Fruit fly (Drosophila melanogaster) whole organism, embryonic: Measurements from ENCODE around the gene unc-119.
A peak's percentile ranks its signal among the peaks of the same experiment; 100 is the strongest.

Experiments used
- Atf-2 ChIP-seq: fragments of 200-800 bp; sonication (Bioruptor generic); optimal IDR thresholded peaks from 2 replicates; lab custom pipeline; 2016; ENCODE audit warnings: missing biosample characterization, missing genetic modification characterization
- BEAF-32 ChIP-seq: fragments of 200-800 bp; sonication (Bioruptor generic); optimal IDR thresholded peaks from 3 replicates; lab custom pipeline; 2017; ENCODE audit warnings: missing biosample characterization, missing genetic modification characterization, mild to moderate bottlenecking, moderate library complexity, missing genetic modification reagents
- CG10147 ChIP-seq: fragments of 200-800 bp; sonication (Bioruptor generic); optimal IDR thresholded peaks from 2 replicates; lab custom pipeline; 2019; ENCODE audit warnings: missing biosample characterization, mild to moderate bottlenecking, missing genetic modification characterization, moderate library complexity
- CG10979 ChIP-seq: fragments of 200-800 bp; sonication (Bioruptor generic); optimal IDR thresholded peaks from 2 replicates; lab custom pipeline; 2018; ENCODE audit warnings: missing biosample characterization, mild to moderate bottlenecking, missing genetic modification characterization, moderate library complexity
- CG11398 ChIP-seq: fragments of 200-800 bp; sonication (Bioruptor generic); optimal IDR thresholded peaks from 2 replicates; lab custom pipeline; 2016; ENCODE audit warnings: missing biosample characterization, missing genetic modification characterization
- CG1233 ChIP-seq: fragments of 200-800 bp; sonication (Bioruptor generic); optimal IDR thresholded peaks from 4 replicates; lab custom pipeline; 2018; ENCODE audit warnings: missing biosample characterization, mild to moderate bottlenecking, missing genetic modification characterization
- CG14667 ChIP-seq: fragments of 200-800 bp; sonication (Bioruptor generic); IDR thresholded peaks from 2 replicates; pipeline ENCODE4 v1.3.6; 2022; ENCODE audit warnings: missing biosample characterization, missing genetic modification characterization
- CG14710 ChIP-seq: fragments of 200-800 bp; sonication (Bioruptor generic); optimal IDR thresholded peaks from 3 replicates; lab custom pipeline; 2019; ENCODE audit warnings: missing biosample characterization, mild to moderate bottlenecking, missing genetic modification characterization, moderate library complexity
- CG14965 ChIP-seq: fragments of 200-800 bp; sonication (Bioruptor generic); optimal IDR thresholded peaks from 2 replicates; lab custom pipeline; 2016; ENCODE audit warnings: missing biosample characterization, missing genetic modification characterization, borderline replicate concordance
- CG1529 ChIP-seq: fragments of 200-800 bp; sonication (Bioruptor generic); optimal IDR thresholded peaks from 3 replicates; lab custom pipeline; 2018; ENCODE audit warnings: missing biosample characterization, missing genetic modification characterization
- CG15514 ChIP-seq: fragments of 200-800 bp; sonication (Bioruptor generic); optimal IDR thresholded peaks from 3 replicates; lab custom pipeline; 2017; ENCODE audit warnings: missing biosample characterization, missing genetic modification characterization, mild to moderate bottlenecking, moderate library complexity, missing genetic modification reagents
- CG15696 ChIP-seq: fragments of 200-800 bp; sonication (Bioruptor generic); optimal IDR thresholded peaks from 2 replicates; lab custom pipeline; 2019; ENCODE audit warnings: missing biosample characterization, mild to moderate bottlenecking, missing genetic modification characterization, moderate library complexity
- CG17385 ChIP-seq: fragments of 200-800 bp; sonication (Bioruptor generic); optimal IDR thresholded peaks from 3 replicates; lab custom pipeline; 2018; ENCODE audit warnings: missing biosample characterization, mild to moderate bottlenecking, missing genetic modification characterization
- CG1792 ChIP-seq: fragments of 200-800 bp; sonication (Bioruptor generic); optimal IDR thresholded peaks from 2 replicates; lab custom pipeline; 2016; ENCODE audit warnings: missing biosample characterization, missing genetic modification characterization
- CG1832 ChIP-seq: fragments of 200-800 bp; sonication (Bioruptor generic); optimal IDR thresholded peaks from 2 replicates; lab custom pipeline; 2017; ENCODE audit warnings: missing biosample characterization, mild to moderate bottlenecking, missing genetic modification characterization, inconsistent platforms
- CG2875 ChIP-seq: fragments of 200-800 bp; sonication (Bioruptor generic); optimal IDR thresholded peaks from 2 replicates; lab custom pipeline; 2017; ENCODE audit warnings: missing biosample characterization, mild to moderate bottlenecking, missing genetic modification characterization, missing genetic modification reagents
- CG33557 ChIP-seq: fragments of 200-800 bp; sonication (Bioruptor generic); optimal IDR thresholded peaks from 2 replicates; lab custom pipeline; 2019; ENCODE audit warnings: missing biosample characterization, mild to moderate bottlenecking, missing genetic modification characterization, moderate library complexity
- CG3407 ChIP-seq: fragments of 200-800 bp; sonication (Bioruptor generic); optimal IDR thresholded peaks from 2 replicates; lab custom pipeline; 2018; ENCODE audit warnings: missing biosample characterization, mild to moderate bottlenecking, missing genetic modification characterization
- CG4328 ChIP-seq: fragments of 200-800 bp; sonication (Bioruptor generic); optimal IDR thresholded peaks from 3 replicates; lab custom pipeline; 2017; ENCODE audit warnings: missing biosample characterization, missing genetic modification reagents, missing genetic modification characterization
- CG4730 ChIP-seq: fragments of 200-800 bp; sonication (Bioruptor generic); IDR thresholded peaks from 2 replicates; pipeline ENCODE4 v1.3.6; 2022; ENCODE audit warnings: missing biosample characterization, missing genetic modification characterization
- CG9609 ChIP-seq: fragments of 200-800 bp; sonication (Bioruptor generic); optimal IDR thresholded peaks from 3 replicates; lab custom pipeline; 2016; ENCODE audit warnings: missing biosample characterization, missing genetic modification characterization
- CG9817 ChIP-seq: fragments of 200-800 bp; sonication (Bioruptor generic); optimal IDR thresholded peaks from 2 replicates; lab custom pipeline; 2018; ENCODE audit warnings: missing biosample characterization, mild to moderate bottlenecking, missing genetic modification characterization, moderate library complexity
- CG9932 ChIP-seq: fragments of 200-800 bp; sonication (Bioruptor generic); IDR thresholded peaks from 2 replicates; pipeline ENCODE4 v1.3.6; 2022; ENCODE audit warnings: missing biosample characterization, missing genetic modification characterization
- Dp ChIP-seq: fragments of 200-800 bp; sonication (Bioruptor generic); optimal IDR thresholded peaks from 2 replicates; lab custom pipeline; 2018; ENCODE audit warnings: missing biosample characterization, mild to moderate bottlenecking, missing genetic modification characterization, moderate library complexity
- Dref ChIP-seq: fragments of 200-800 bp; sonication (Bioruptor generic); IDR thresholded peaks from 2 replicates; pipeline ENCODE4 v1.3.6; 2022; ENCODE audit warnings: missing biosample characterization, missing genetic modification characterization
- Ets97D ChIP-seq: fragments of 200-800 bp; sonication (Bioruptor generic); optimal IDR thresholded peaks from 3 replicates; lab custom pipeline; 2016; ENCODE audit warnings: missing biosample characterization, missing genetic modification characterization
- Fer1 ChIP-seq: fragments of 200-800 bp; sonication (Bioruptor generic); optimal IDR thresholded peaks from 2 replicates; lab custom pipeline; 2017; ENCODE audit warnings: missing biosample characterization, mild to moderate bottlenecking, missing genetic modification characterization
- Fer3 ChIP-seq: fragments of 200-800 bp; sonication (Bioruptor generic); optimal IDR thresholded peaks from 2 replicates; lab custom pipeline; 2018; ENCODE audit warnings: missing biosample characterization, mild to moderate bottlenecking, missing genetic modification characterization, moderate library complexity
- Hr51 ChIP-seq, 2 experiments: fragments of 200-800 bp; sonication (Bioruptor generic); optimal IDR thresholded peaks; 2 replicates in 1 of 2; 3 replicates in 1 of 2; lab custom pipeline; 2016 to 2018; ENCODE audit warnings: missing biosample characterization in 2 of 2, missing genetic modification characterization in 2 of 2, mild to moderate bottlenecking in 1 of 2, moderate library complexity in 1 of 2
- Poxn ChIP-seq: fragments of 200-800 bp; sonication (Bioruptor generic); IDR thresholded peaks from 2 replicates; pipeline ENCODE4 v1.3.6; 2022; ENCODE audit warnings: missing biosample characterization, missing genetic modification characterization
- Rx ChIP-seq: fragments of 200-800 bp; sonication (Bioruptor generic); IDR thresholded peaks from 2 replicates; pipeline ENCODE4 v1.3.6; 2022; ENCODE audit warnings: missing biosample characterization, missing genetic modification characterization
- Tbp ChIP-seq: fragments of >200 bp; optimal IDR thresholded peaks from 2 replicates; lab custom pipeline; 2018; ENCODE audit warnings: missing biosample characterization, missing genetic modification characterization
- Usf ChIP-seq: fragments of 200-800 bp; sonication (Bioruptor generic); optimal IDR thresholded peaks from 2 replicates; lab custom pipeline; 2017; ENCODE audit warnings: missing genotype, missing biosample characterization, missing genetic modification characterization
- Xbp1 ChIP-seq: fragments of 200-800 bp; sonication (Bioruptor generic); optimal IDR thresholded peaks from 3 replicates; lab custom pipeline; 2016; ENCODE audit warnings: missing biosample characterization, mild to moderate bottlenecking, missing genetic modification characterization
- ash1 ChIP-seq: fragments of 200-800 bp; sonication (Bioruptor generic); optimal IDR thresholded peaks from 2 replicates; lab custom pipeline; 2018; ENCODE audit warnings: missing biosample characterization, mild to moderate bottlenecking, missing genetic modification characterization
- cato ChIP-seq: fragments of 200-800 bp; sonication (Bioruptor generic); optimal IDR thresholded peaks from 2 replicates; lab custom pipeline; 2016; ENCODE audit warnings: missing biosample characterization, missing genetic modification characterization, borderline replicate concordance
- chm ChIP-seq: fragments of 200-800 bp; sonication (Bioruptor generic); IDR thresholded peaks from 2 replicates; pipeline ENCODE4 v1.3.6; 2022; ENCODE audit warnings: missing biosample characterization, missing genetic modification characterization
- en ChIP-seq: fragments of 200-800 bp; sonication (Bioruptor generic); optimal IDR thresholded peaks from 2 replicates; lab custom pipeline; 2016; ENCODE audit warnings: missing biosample characterization, missing genetic modification characterization
- gem ChIP-seq: fragments of 200-800 bp; sonication (Bioruptor generic); optimal IDR thresholded peaks from 2 replicates; lab custom pipeline; 2019; ENCODE audit warnings: missing biosample characterization, mild to moderate bottlenecking, missing genetic modification characterization, moderate library complexity
- hth ChIP-seq: fragments of >200 bp; optimal IDR thresholded peaks from 2 replicates; lab custom pipeline; 2017; ENCODE audit warnings: inconsistent platforms
- insv ChIP-seq, 2 experiments: fragments of 200-800 bp; sonication (Bioruptor generic); optimal IDR thresholded peaks; 3 replicates each; lab custom pipeline; 2016 to 2018; ENCODE audit warnings: missing biosample characterization in 2 of 2, missing genetic modification characterization in 2 of 2
- kah ChIP-seq: fragments of 200-800 bp; sonication (Bioruptor generic); optimal IDR thresholded peaks from 2 replicates; lab custom pipeline; 2018; ENCODE audit warnings: missing biosample characterization, mild to moderate bottlenecking, missing genetic modification characterization
- lbe ChIP-seq: fragments of 200-800 bp; sonication (Bioruptor generic); optimal IDR thresholded peaks from 2 replicates; lab custom pipeline; 2016; ENCODE audit warnings: missing biosample characterization, mild to moderate bottlenecking, missing genetic modification characterization
- lov ChIP-seq, 2 experiments: fragments of 200-800 bp in 1 of 2; fragments of >200 bp in 1 of 2; sonication (Bioruptor generic) in 1 of 2; IDR thresholded peaks in 1 of 2; optimal IDR thresholded peaks in 1 of 2; 2 replicates in 1 of 2; 3 replicates in 1 of 2; pipeline versions ENCODE4 v1.3.6 to Lab custom; 2017 to 2022; ENCODE audit warnings: missing biosample characterization in 1 of 2, missing genetic modification characterization in 1 of 2
- nerfin-1 ChIP-seq: fragments of 200-800 bp; sonication (Bioruptor generic); optimal IDR thresholded peaks from 3 replicates; lab custom pipeline; 2019; ENCODE audit warnings: missing biosample characterization, mild to moderate bottlenecking, missing genetic modification characterization, moderate library complexity
- so ChIP-seq: fragments of 200-800 bp; sonication (Bioruptor generic); IDR thresholded peaks from 3 replicates; pipeline ENCODE4 v1.3.6; 2022; ENCODE audit warnings: missing biosample characterization, missing genetic modification characterization
- sr ChIP-seq: fragments of 200-800 bp; sonication (Bioruptor generic); IDR thresholded peaks from 3 replicates; pipeline ENCODE4 v1.3.6; 2022; ENCODE audit warnings: missing biosample characterization, missing genetic modification characterization
- tin ChIP-seq: fragments of 200-800 bp; sonication (Bioruptor generic); optimal IDR thresholded peaks from 3 replicates; lab custom pipeline; 2016; ENCODE audit warnings: missing biosample characterization, missing genetic modification characterization
- unpg ChIP-seq: fragments of 200-800 bp; sonication (Bioruptor generic); optimal IDR thresholded peaks from 3 replicates; lab custom pipeline; 2018; ENCODE audit warnings: missing biosample characterization, mild to moderate bottlenecking, missing genetic modification characterization, moderate library complexity

Gene unc-119

dm6 chrX:7307478-7308200, 16.5 kb upstream of the unc-119 start, which contains the start of gene brk (continued):
- TF ChIP-seq CG2875 (GFP tag; lab: Kevin White, UChicago) (no peak), CG14965 (GFP tag; lab: Kevin White, UChicago) (no peak), en (GFP tag; lab: Kevin White, UChicago) (no peak), nerfin-1 (tag; lab: Kevin White, UChicago) (no peak), CG15514 (GFP tag; lab: Kevin White, UChicago) (no peak), chm (GFP tag; lab: Robert Waterston, UW) (peak; percentile 39; the same call in 1 of the 2 replicates), cato (no peak), Dref (GFP tag; lab: Robert Waterston, UW) (no peak), tin (GFP tag; lab: Kevin White, UChicago) (no peak), CG1233 (GFP tag; lab: Kevin White, UChicago) (no peak), CG11398 (no peak), so (GFP tag; lab: Robert Waterston, UW) (no peak), ash1 (GFP tag; lab: Kevin White, UChicago) (no peak), Fer3 (tag; lab: Kevin White, UChicago) (no peak), kah (GFP tag; lab: Kevin White, UChicago) (no peak), Usf (GFP tag; lab: Kevin White, UChicago) (no peak), CG10147 (GFP tag; lab: Kevin White, UChicago) (no peak), BEAF-32 (no peak), Tbp (GFP tag; lab: Kevin White, UChicago) (no peak), CG33557 (no peak), CG1792 (GFP tag; lab: Kevin White, UChicago) (no peak), CG17385 (GFP tag; lab: Kevin White, UChicago) (no peak), CG14710 (no peak), Xbp1 (GFP tag; lab: Kevin White, UChicago) (no peak), CG1529 (peak; percentile 3), Dp (GFP tag; lab: Kevin White, UChicago) (no peak), CG9817 (tag; lab: Kevin White, UChicago) (no peak), CG4328 (GFP tag; lab: Kevin White, UChicago) (no peak), Rx (GFP tag; lab: Robert Waterston, UW) (no peak), CG15696 (tag; lab: Kevin White, UChicago) (no peak), lov (optimal IDR thresholded peaks at IDR 0.05; lab: Kevin White, UChicago) (no peak), lov (GFP tag; IDR thresholded peaks at IDR 0.05; lab: Robert Waterston, UW) (peak; percentile 44; the same call in 1 of the 3 replicates), hth (no peak), CG4730 (GFP tag; lab: Robert Waterston, UW) (no peak), lbe (GFP tag; lab: Kevin White, UChicago) (peak; percentile 2), CG9932 (GFP tag; lab: Robert Waterston, UW) (peak; percentile 34; the same call in 1 of the 2 replicates), CG14667 (GFP tag; lab: Robert Waterston, UW) (no peak), sr (GFP tag; lab: Robert Waterston, UW) (peak; percentile 98), Atf-2 (GFP tag; lab: Kevin White, UChicago) (no peak), CG1832 (peak; percentile 93), insv (GFP tag; optimal IDR thresholded peaks at IDR 0.05; lab: Kevin White, UChicago) (no peak), gem (no peak), Fer1 (GFP tag; lab: Kevin White, UChicago) (no peak), Ets97D (GFP tag; lab: Kevin White, UChicago) (no peak), Hr51 (GFP tag; optimal IDR thresholded peaks at IDR 0.05; lab: Kevin White, UChicago) (no peak), unpg (GFP tag; lab: Kevin White, UChicago) (no peak), CG10979 (tag; lab: Kevin White, UChicago) (no peak), CG9609 (GFP tag; lab: Kevin White, UChicago) (no peak), Poxn (GFP tag; lab: Robert Waterston, UW) (no peak), CG3407 (GFP tag; lab: Kevin White, UChicago) (no peak)
